Worm (Caenorhabditis elegans): ENCODE data around the gene srd-46.

Gene srd-46

ce11 chrX:12346729-12347128 lies 14.8 kb downstream of the srd-46 start, which contains the start of gene F42F12.11:
TSS of gene F42F12.11 (plus strand) at chrX:12347029.
- TF ChIP-seq him-1 (tag; optimal IDR thresholded peaks at IDR 0.05): no peak
- TF ChIP-seq dao-5 (tag; optimal IDR thresholded peaks at IDR 0.05): no peak
- TF ChIP-seq W03F9.2 (tag; optimal IDR thresholded peaks at IDR 0.05): no peak

DNA sequence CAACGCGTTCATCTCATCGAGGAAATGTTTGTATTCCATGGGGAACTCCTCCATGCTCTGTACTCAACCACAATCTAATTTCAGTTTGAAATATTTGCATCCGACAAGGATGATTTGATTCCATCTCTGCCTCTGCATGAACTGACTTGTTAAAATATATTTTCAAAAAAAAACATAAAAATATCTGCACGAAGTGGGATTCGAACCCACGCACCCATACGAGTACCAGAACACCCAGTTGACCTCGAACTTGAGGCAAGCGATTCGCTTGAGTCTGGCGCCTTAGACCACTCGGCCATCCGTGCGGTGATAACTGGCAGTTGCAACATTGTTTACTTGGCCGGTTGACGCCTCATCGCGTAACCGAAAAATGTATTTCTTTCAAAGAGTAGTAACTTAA lies 15.9 kb downstream of the srd-46 start:
- no peak for TF ChIP-seq him-1 (tag; optimal IDR thresholded peaks at IDR 0.05)
- peak; percentile 51 for TF ChIP-seq dao-5 (tag; optimal IDR thresholded peaks at IDR 0.05)
- peak; percentile 28 for TF ChIP-seq W03F9.2 (tag; optimal IDR thresholded peaks at IDR 0.05)

DNA sequence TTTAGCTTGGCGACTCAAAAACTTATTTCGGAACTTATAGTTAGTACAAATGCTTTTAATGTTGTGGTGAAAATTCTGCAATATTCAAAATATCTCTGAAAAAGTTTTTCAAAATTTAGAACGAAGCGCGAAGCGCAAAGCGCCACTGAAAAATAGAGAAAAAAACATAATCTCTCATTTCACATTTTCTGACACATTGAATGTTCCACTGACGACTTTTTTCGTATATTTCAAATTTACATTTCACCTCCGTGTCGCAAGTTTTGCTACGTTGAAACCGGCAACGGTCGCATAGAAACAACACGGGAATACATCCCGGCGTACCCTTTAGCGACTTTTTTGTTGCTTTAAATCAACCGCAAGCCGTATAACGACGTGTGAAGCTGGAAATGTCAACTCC lies 16.4 kb downstream of the srd-46 start, which contains the start of gene F42F12.14:
Gene F42F12.14, plus strand, starts transcription at position 301 of the 400 bp plus-strand sequence.
- TF ChIP-seq him-1 (tag; optimal IDR thresholded peaks at IDR 0.05) (no peak), W03F9.2 (tag; optimal IDR thresholded peaks at IDR 0.05) (no peak), dao-5 (tag; optimal IDR thresholded peaks at IDR 0.05) (no peak)

- TF ChIP-seq dao-5 (tag; optimal IDR thresholded peaks at IDR 0.05): no peak
- no peak for TF ChIP-seq W03F9.2 (tag; optimal IDR thresholded peaks at IDR 0.05)
- no peak for TF ChIP-seq him-1 (tag; optimal IDR thresholded peaks at IDR 0.05)
These were observed 18.3 kb downstream of the srd-46 start, which contains the start of gene F42F12.3 for ce11 chrX:12350207-12350606. TSS of gene F42F12.3 (plus strand) at chrX:12350578.

DNA sequence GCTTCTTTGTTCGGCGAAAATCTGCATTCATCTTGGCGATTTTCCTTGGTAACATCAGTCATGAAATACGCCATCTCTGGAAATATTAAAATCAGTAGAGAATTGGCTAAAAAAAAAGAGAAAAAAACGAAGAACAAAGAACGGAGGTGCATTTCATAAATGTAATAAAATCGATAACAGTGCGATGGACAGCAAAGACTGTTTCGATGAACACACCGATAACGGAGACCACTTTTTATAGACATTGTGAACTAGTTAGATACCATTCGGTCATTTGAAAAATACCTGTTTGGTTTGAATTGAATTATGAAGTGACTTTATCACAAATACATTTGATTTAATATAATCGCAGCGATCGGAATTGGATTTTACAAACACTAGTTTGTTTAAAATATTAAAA lies 21.0 kb downstream of the srd-46 start, which contains the start of gene F42F12.4:
Gene F42F12.4, minus strand, starts transcription at position 76 of the 400 bp plus-strand sequence.
- TF ChIP-seq him-1 (tag; optimal IDR thresholded peaks at IDR 0.05): no peak
- TF ChIP-seq W03F9.2 (tag; optimal IDR thresholded peaks at IDR 0.05): no peak
- TF ChIP-seq dao-5 (tag; optimal IDR thresholded peaks at IDR 0.05): no peak

- TF ChIP-seq W03F9.2 (tag; optimal IDR thresholded peaks at IDR 0.05): no peak
- TF ChIP-seq dao-5 (tag; optimal IDR thresholded peaks at IDR 0.05): no peak
- TF ChIP-seq him-1 (tag; optimal IDR thresholded peaks at IDR 0.05): no peak
These were observed 24.7 kb downstream of the srd-46 start, which contains the start of gene nspc-12 for ce11 chrX:12356581-12356980. TSS of gene nspc-12 (minus strand) at chrX:12356681.

DNA sequence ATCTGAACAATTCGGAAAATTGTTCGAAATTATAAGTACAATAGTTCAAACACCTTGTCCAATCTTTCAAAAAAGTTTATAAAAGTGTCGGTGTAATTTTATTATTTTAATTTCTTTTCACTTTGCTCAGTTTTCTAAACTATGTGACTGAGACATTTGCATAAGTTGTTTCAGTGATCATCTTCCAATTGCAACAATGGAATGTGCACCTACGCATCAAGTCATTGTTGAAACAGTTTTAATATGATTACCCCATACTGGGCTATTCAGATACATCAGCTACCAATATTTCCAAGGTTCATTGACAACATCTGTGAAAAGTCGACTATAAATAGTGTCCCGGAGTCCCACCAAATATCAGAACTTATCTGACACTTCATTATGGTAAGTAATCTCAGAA lies 25.2 kb downstream of the srd-46 start, which contains the start of gene nspc-13:
Gene nspc-13, plus strand, starts transcription at position 301 of the 400 bp plus-strand sequence.
- TF ChIP-seq W03F9.2 (tag; optimal IDR thresholded peaks at IDR 0.05): no peak
- TF ChIP-seq dao-5 (tag; optimal IDR thresholded peaks at IDR 0.05): no peak
- no peak for TF ChIP-seq him-1 (tag; optimal IDR thresholded peaks at IDR 0.05)

ce11 chrX:12358957-12359356 lies 27.1 kb downstream of the srd-46 start, which contains the start of gene nspc-14:
TSS of gene nspc-14 (minus strand) at chrX:12359057.
- TF ChIP-seq him-1 (tag; optimal IDR thresholded peaks at IDR 0.05) (no peak), dao-5 (tag; optimal IDR thresholded peaks at IDR 0.05) (no peak), W03F9.2 (tag; optimal IDR thresholded peaks at IDR 0.05) (no peak)

- TF ChIP-seq him-1 (tag; optimal IDR thresholded peaks at IDR 0.05): no peak
- TF ChIP-seq W03F9.2 (tag; optimal IDR thresholded peaks at IDR 0.05): no peak
- no peak for TF ChIP-seq dao-5 (tag; optimal IDR thresholded peaks at IDR 0.05)
These were observed 28.5 kb downstream of the srd-46 start, which contains the start of the genes nspc-15 and F19H6.6 for ce11 chrX:12360444-12360843. TSS of gene nspc-15 (plus strand) at chrX:12360744. TSS of gene F19H6.6 (plus strand) at chrX:12360827.

- TF ChIP-seq W03F9.2 (tag; optimal IDR thresholded peaks at IDR 0.05): peak; percentile 99
- peak; percentile 99 for TF ChIP-seq him-1 (tag; optimal IDR thresholded peaks at IDR 0.05)
- peak; percentile 76 for TF ChIP-seq dao-5 (tag; optimal IDR thresholded peaks at IDR 0.05)
These were observed 31.1 kb downstream of the srd-46 start for ce11 chrX:12362951-12363486.

DNA sequence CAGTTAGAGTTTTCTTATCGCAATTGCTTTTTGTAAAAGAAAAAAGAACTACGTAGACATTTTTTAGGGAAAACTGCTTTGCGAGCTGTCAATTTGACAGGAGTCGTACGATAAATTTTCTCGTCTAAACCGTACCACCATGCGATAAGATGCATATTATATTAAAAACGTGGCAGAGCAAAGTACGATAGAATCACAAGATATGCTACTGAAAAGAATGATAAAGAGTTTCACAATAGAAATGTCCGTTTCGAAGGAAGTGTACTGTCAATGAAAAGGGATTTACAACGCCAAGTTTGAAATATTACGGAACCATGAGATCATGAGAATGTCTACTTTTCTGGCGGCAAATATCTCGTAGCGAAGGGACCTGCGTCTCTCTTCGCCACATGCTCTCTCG lies 32.9 kb downstream of the srd-46 start, which contains the start of gene F19H6.5:
Gene F19H6.5, minus strand, starts transcription at position 101 of the 400 bp plus-strand sequence.
- no peak for TF ChIP-seq W03F9.2 (tag; optimal IDR thresholded peaks at IDR 0.05)
- no peak for TF ChIP-seq him-1 (tag; optimal IDR thresholded peaks at IDR 0.05)
- TF ChIP-seq dao-5 (tag; optimal IDR thresholded peaks at IDR 0.05): no peak

DNA sequence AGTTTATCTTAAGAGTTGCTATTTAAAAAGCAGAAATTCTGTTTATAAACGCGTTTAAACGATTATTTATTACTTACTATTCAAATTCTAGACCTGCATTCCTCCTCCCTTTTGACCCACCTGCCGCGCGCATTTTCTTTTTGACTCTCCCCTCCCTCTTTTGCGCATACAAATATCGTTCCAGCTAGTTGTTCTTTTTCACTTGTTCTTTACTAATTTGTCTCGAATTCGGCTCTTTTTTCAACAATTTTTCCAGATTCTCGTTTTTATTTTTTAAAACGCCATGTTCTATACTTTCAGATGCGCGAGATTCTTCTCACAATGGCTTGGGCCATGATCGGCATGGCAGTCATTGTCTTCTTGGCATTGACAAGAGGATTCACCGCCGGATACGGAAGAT lies 33.5 kb downstream of the srd-46 start, which contains the start of gene F19H6.4:
Gene F19H6.4, plus strand, starts transcription at position 301 of the 400 bp plus-strand sequence.
- no peak for TF ChIP-seq dao-5 (tag; optimal IDR thresholded peaks at IDR 0.05)
- no peak for TF ChIP-seq W03F9.2 (tag; optimal IDR thresholded peaks at IDR 0.05)
- TF ChIP-seq him-1 (tag; optimal IDR thresholded peaks at IDR 0.05): no peak

ce11 chrX:12367498-12367897 lies 35.6 kb downstream of the srd-46 start:
- no peak for TF ChIP-seq W03F9.2 (tag; optimal IDR thresholded peaks at IDR 0.05)
- no peak for TF ChIP-seq him-1 (tag; optimal IDR thresholded peaks at IDR 0.05)

ce11 chrX:12371321-12371720 lies 39.4 kb downstream of the srd-46 start, which contains the start of gene rif-1.2:
TSS of gene rif-1.2 (minus strand) at chrX:12371421.
- no peak for TF ChIP-seq dao-5 (tag; optimal IDR thresholded peaks at IDR 0.05)
- no peak for TF ChIP-seq W03F9.2 (tag; optimal IDR thresholded peaks at IDR 0.05)
- no peak for TF ChIP-seq him-1 (tag; optimal IDR thresholded peaks at IDR 0.05)

Measured in whole organism, L4/young adult.